Fruit fly (Drosophila melanogaster) S2 (cell line): Measurements from ENCODE around the gene CG42535.

Experiments
- CG8478 ChIP-seq: fragments of >200 bp; optimal IDR thresholded peaks from 2 replicates; lab custom pipeline; 2018
- CTCF ChIP-seq, 2 experiments: fragments of >200 bp; optimal IDR thresholded peaks; 2 replicates each; lab custom pipeline; 2018

The CG42535 gene

DNA sequence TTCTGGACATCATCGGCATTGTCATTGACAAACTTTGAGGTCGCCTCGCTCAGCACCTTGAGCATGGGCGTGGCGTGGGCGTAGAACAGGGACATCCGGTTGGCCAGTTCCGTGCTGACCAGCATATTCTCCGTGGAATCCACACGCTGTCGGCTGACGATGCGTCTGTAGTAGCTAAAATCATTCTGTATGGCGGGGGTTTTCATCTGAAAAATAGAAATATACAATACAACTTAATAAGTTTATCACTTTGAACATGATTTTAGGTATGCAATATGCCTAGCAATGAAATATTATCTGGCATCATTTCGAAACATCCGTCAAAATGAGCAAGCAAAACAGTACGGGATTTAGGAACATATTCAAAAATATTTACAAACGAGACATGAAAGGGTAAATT, 10.9 kb upstream of the CG42535 start, which contains the start of gene CG14154:
TSS of gene CG14154 (plus strand) at position 301 of the 400 bp plus-strand sequence.
- no peak for TF ChIP-seq CTCF (optimal IDR thresholded peaks at IDR 0.05; lab: Kevin White, UChicago)
- TF ChIP-seq CG8478, result no peak

DNA sequence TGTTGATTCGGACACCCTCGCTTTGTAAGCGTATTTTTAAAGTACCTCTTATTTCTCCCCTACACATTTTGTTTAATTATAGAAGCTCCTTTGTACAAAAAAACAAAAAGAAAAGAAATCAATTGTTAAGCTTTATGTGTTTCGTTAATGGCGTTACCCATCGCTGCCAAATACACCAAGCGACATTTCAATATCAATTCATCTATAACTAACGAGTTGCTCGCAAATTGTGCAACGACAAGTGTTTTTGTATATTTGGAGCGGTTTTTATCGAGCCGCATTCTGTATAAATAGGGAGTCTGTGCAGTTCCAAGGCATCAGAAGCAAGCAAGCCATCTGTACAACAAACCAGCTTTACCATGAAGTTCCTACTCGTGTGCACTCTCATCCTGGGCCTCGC, 8.7 kb upstream of the CG42535 start, which contains the start of gene CG18628:
TSS of gene CG18628 (plus strand) at position 301 of the 400 bp plus-strand sequence.
- TF ChIP-seq CG8478 (no peak), CTCF (optimal IDR thresholded peaks at IDR 0.05; lab: Kevin White, UChicago) (no peak)

DNA sequence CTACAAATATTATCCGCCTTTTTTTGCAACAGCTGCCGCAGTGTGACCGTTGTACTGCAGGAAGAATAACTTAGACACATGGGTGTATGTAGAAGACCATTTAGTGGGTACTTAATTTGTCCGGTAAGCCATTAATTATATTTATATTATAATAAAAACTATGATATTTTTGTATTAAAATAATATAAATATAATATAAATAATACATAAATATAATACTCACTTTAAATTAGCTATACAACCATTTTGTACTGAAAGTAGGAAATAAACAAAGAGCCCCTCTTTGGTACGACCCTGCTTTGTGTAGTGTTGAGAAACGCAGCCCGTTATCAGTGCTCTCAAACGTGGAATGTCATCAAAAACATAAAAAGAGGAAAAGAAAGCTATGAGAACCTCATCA, 7.1 kb upstream of the CG42535 start, which contains the start of gene Cnep1r2:
TSS of gene Cnep1r2 (plus strand) at position 328 of the 400 bp plus-strand sequence.
- TF ChIP-seq CTCF (optimal IDR thresholded peaks at IDR 0.05; lab: Kevin White, UChicago), result no peak
- TF ChIP-seq CG8478, result no peak

DNA sequence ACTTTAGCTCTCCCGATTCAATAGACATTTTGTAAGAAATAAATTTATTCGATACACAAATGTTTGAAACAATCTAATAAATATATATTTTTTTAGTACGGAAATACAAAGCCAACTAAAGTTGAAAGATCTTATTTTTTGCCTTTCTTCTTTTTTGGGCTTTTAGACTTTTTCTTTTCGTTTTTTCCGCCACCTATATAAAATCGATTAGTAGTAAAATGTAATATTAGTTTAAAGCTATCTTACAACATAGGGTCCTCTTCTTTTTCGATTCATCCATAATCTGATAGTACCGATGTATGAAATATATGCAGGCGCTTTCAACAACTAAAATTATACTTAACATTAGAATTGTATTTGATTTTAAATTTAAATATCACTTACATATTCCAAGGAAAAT, 766 bp downstream of the CG42535 start, which contains the start of gene CG42536:
TSS of gene CG42536 (minus strand) at position 101 of the 400 bp plus-strand sequence.
- TF ChIP-seq CG8478, result no peak
- TF ChIP-seq CTCF (optimal IDR thresholded peaks at IDR 0.05; lab: Kevin White, UChicago), result no peak

DNA sequence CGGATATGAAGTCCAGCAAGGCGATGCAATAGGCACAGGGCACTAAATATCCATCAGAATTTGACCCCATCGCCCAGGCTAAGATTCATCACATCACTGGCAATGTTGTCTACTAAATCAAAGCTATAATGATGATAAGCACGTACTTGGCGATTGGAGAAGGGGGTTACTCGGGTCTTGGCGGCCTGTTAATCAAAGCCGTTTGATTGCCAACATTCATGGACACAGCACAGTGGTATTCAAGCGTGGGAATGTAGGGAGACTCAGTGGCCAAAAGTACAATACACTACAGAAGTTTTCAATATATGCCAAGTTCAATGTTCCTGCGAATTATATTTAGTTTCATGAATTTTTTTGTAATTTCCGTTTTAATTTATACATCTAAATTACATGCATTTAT, 2.4 kb downstream of the CG42535 start, which contains the start of gene CG14151:
TSS of gene CG14151 (minus strand) at position 101 of the 400 bp plus-strand sequence.
- TF ChIP-seq CG8478 (no peak), CTCF (optimal IDR thresholded peaks at IDR 0.05; lab: Kevin White, UChicago) (no peak)

DNA sequence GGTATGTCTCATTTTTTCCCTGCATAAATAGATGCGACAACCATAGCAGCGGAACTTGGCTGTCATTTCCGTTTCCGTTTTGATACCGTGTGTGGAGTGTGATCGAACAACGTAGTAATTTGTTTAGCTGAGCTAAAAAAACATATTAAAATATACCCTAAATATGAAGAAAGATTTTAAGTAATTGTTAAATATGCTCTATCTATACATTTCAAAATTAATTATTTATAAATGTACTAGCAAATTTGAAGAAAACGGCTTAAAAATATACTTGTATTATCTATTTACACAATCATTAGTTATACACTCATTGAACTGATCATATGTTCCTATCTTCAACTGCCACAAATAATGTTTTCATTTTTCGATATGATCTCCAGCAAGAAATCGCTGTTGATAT, 4.5 kb downstream of the CG42535 start, which contains the start of gene CG34238:
TSS of gene CG34238 (plus strand) at position 301 of the 400 bp plus-strand sequence.
- TF ChIP-seq CTCF (optimal IDR thresholded peaks at IDR 0.05; lab: Kevin White, UChicago), result no peak
- no peak for TF ChIP-seq CG8478

DNA sequence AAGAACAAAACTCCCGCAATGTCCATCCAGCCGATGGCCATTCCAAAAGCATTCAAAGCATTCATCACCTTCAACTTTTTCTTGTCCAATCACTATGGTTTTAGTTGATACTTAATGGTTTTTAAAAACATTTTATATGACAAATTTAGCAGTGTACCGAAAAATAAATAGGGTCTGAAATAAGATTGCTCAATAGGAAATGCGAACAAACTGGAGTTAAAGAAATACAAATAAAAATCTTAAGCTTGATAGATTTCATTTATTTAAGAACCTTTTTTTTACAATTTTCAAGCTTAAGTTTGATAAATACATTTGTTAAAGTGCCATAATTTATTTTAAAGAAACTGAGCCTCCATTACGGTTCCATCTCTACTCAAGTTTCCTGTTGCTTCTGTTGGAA, 5.2 kb downstream of the CG42535 start, which contains the start of gene CG43127:
TSS of gene CG43127 (minus strand) at position 101 of the 400 bp plus-strand sequence.
- TF ChIP-seq CG8478 (no peak), CTCF (optimal IDR thresholded peaks at IDR 0.05; lab: Kevin White, UChicago) (no peak)

DNA sequence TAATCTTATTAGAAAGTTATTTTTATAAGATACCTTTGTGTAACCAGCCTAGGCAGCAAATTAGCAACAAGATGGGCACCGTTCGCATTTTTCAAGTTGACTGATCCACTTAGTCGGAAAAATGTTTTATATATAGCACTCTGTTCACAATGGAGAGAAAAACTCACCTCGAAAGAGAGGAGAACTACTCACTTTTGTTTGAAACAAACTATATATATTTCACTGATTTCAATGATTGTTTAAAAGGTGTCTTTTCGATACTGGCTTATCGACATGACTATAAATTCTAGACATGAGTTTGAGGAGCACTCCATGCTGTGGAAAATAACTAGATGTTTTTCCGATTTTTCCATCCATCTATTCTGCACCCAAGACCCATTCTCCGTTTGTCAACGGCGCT, 7.3 kb downstream of the CG42535 start, which contains the start of gene CG42521:
TSS of gene CG42521 (minus strand) at position 101 of the 400 bp plus-strand sequence.
- TF ChIP-seq CTCF (optimal IDR thresholded peaks at IDR 0.05; lab: Kevin White, UChicago) (no peak), CG8478 (no peak)

DNA sequence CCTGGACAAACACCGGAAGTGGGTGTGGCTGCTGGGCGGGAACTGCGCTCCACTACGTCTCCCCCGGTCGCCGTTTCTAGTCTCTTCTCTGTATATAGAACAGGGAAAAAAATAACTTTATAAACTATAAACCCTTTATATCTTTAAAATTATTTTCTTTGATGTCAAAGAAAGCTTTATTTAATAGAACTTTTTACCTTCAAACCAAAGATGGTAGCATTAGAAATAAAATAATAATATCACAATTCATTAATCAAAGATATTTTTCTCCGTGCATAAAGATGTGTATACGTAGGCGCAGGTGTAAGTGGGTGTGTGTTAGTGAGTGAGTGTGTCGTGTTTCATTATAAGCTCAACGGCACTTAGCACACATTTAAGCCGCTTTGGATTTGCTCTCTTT, 31.2 kb downstream of the CG42535 start:
- no peak for TF ChIP-seq CG8478
- TF ChIP-seq CTCF (optimal IDR thresholded peaks at IDR 0.05; lab: Kevin White, UChicago), result no peak

DNA sequence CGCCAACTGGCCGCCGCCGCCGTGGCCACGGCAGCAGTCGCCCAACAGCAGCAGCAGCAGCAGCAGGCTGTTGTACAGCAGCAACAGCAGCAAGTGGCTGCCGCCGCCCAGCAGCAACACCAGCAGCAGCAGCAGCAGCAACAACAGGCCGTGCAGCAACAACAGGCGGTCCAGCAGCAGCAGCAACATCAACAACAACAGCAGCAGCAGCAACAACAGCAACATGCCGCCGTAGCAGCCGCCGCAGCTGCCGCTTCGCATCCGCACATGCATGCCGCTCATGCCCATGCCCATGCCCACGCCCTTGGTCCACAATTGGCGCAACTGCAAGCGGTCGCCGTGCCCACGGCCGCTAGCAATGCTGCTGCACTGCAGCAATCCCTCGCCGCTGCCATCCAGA, 45.8 kb downstream of the CG42535 start:
- TF ChIP-seq CTCF (optimal IDR thresholded peaks at IDR 0.05; lab: Kevin White, UChicago) (no peak), CG8478 (no peak)

DNA sequence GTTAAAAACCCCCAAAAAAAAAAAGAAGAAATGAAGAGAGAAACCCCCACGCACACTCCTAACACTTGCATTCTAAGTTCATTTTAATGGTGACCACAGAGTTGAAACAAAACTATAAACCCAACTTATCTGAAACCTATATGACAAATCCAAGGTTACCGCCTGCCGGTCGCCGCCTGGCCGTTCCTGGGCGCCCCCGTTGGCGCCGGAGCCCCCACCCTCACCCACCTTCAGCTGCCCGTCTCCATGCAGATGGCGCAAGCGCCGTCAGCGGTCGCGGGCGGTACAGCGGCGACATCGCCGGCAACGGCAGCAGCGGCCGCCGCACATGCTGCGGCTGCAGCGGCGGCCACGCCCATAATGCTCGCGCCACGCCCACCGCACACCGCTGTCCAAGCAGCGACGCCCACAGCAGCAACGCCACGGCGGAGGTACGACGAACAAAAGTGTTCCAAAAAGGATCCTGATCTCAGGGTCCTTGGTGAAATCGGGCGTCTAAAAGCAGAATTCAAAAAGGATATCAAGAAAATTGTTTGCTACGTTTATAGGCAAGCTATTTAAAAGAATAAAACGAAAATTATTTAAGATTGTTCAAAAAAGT, 48.9 kb downstream of the CG42535 start:
- TF ChIP-seq CTCF (optimal IDR thresholded peaks at IDR 0.05; lab: Kevin White, UChicago) (no peak), CG8478 (no peak)
